Worm (Caenorhabditis elegans) whole organism, late embryonic: ENCODE data around the gene ogt-1.

Experiments used
- C38D4.7 ChIP-seq: fragments of 200-800 bp; sonication (Bioruptor generic); optimal IDR thresholded peaks from 2 replicates; lab custom pipeline; 2018; ENCODE audit warnings: mild to moderate bottlenecking, missing genetic modification characterization, moderate library complexity, missing compliant biosample characterization
- ama-1 ChIP-seq: fragments of 150-350 bp; optimal IDR thresholded peaks from 2 replicates; lab custom pipeline; 2014
- ceh-18 ChIP-seq: sonication (generic microtip); optimal IDR thresholded peaks from 2 replicates; lab custom pipeline; 2016; ENCODE audit warnings: missing genetic modification characterization, missing compliant biosample characterization
- ceh-22 ChIP-seq: sonication (generic microtip); optimal IDR thresholded peaks from 2 replicates; lab custom pipeline; 2017; ENCODE audit warnings: missing biosample characterization, missing genetic modification characterization
- fkh-10 ChIP-seq: fragments of 150-350 bp; optimal IDR thresholded peaks from 2 replicates; lab custom pipeline; 2014; ENCODE audit warnings: missing biosample characterization, missing genetic modification reagents, missing genetic modification characterization
- lin-11 ChIP-seq: fragments of 200-800 bp; sonication (Bioruptor generic); optimal IDR thresholded peaks from 2 replicates; lab custom pipeline; 2018; ENCODE audit warnings: mild to moderate bottlenecking, missing genetic modification characterization, missing compliant biosample characterization
- nhr-11 ChIP-seq: fragments of 150-350 bp; optimal IDR thresholded peaks from 2 replicates; lab custom pipeline; 2014; ENCODE audit warnings: missing biosample characterization, missing genetic modification characterization

DNA sequence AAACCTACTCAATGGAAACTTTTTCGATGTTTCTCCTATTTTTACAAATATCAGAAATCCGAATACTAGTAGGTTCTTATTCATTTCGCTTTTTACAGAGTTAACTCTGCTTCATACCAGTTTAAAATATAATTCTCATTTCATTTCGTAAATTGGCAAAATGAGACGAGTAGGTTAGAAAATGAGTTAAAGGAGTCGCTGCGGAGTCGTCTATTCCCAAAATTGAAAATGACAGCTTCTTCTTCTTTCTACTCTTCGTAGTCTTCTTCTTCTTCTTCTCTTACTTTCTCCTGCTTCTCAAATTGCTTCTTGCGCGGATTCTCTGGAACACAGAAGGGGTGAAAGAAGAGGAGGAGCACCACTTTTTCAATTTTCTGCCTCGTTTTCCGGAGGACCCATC lies 8.8 kb downstream of the ogt-1 start, which contains the start of gene glr-2:
- TF ChIP-seq nhr-11 (tag; lab: Kevin White, UChicago) (no peak), ceh-18 (tag; lab: Kevin White, UChicago) (no peak), ceh-22 (tag; lab: Kevin White, UChicago) (no peak), ama-1 (lab: Kevin White, UChicago) (no peak), fkh-10 (GFP tag; lab: Kevin White, UChicago) (no peak), lin-11 (tag; lab: Kevin White, UChicago) (no peak), C38D4.7 (GFP tag; lab: Kevin White, UChicago) (no peak)
